Fruit fly (Drosophila melanogaster) whole organism, embryonic: ENCODE measurements around the gene BORCS5.

Source experiments
- B-H1 ChIP-seq: fragments of 200-800 bp; sonication (Bioruptor generic); IDR thresholded peaks from 3 replicates; pipeline ENCODE4 v1.3.6; 2022; ENCODE audit warnings: missing biosample characterization, missing genetic modification characterization
- CG10209 ChIP-seq: fragments of 200-800 bp; sonication (Bioruptor generic); optimal IDR thresholded peaks from 3 replicates; lab custom pipeline; 2017; ENCODE audit warnings: missing biosample characterization, mild to moderate bottlenecking, missing genetic modification characterization, missing genetic modification reagents
- CG10431 ChIP-seq: fragments of 200-800 bp; sonication (Bioruptor generic); optimal IDR thresholded peaks from 3 replicates; lab custom pipeline; 2018; ENCODE audit warnings: missing biosample characterization, mild to moderate bottlenecking, missing genetic modification characterization
- CG10462 ChIP-seq: fragments of 200-800 bp; sonication (Bioruptor generic); optimal IDR thresholded peaks from 2 replicates; lab custom pipeline; 2016; ENCODE audit warnings: missing biosample characterization, missing genetic modification characterization
- CG11504 ChIP-seq: fragments of 200-800 bp; sonication (Bioruptor generic); optimal IDR thresholded peaks from 3 replicates; lab custom pipeline; 2019; ENCODE audit warnings: missing biosample characterization, mild to moderate bottlenecking, missing genetic modification characterization, moderate library complexity
- CG11560 ChIP-seq: fragments of 200-800 bp; sonication (Bioruptor generic); IDR thresholded peaks from 3 replicates; pipeline ENCODE4 v1.3.6; 2022; ENCODE audit warnings: missing biosample characterization, missing genetic modification characterization
- CG1233 ChIP-seq: fragments of 200-800 bp; sonication (Bioruptor generic); optimal IDR thresholded peaks from 4 replicates; lab custom pipeline; 2018; ENCODE audit warnings: missing biosample characterization, mild to moderate bottlenecking, missing genetic modification characterization
- CG13123 ChIP-seq: fragments of 200-800 bp; sonication (Bioruptor generic); optimal IDR thresholded peaks from 2 replicates; lab custom pipeline; 2016; ENCODE audit warnings: missing biosample characterization, missing genetic modification characterization
- CG15601 ChIP-seq: fragments of 200-800 bp; sonication (Bioruptor generic); optimal IDR thresholded peaks from 3 replicates; lab custom pipeline; 2019; ENCODE audit warnings: missing biosample characterization, mild to moderate bottlenecking, missing genetic modification characterization, moderate library complexity
- CG15696 ChIP-seq: fragments of 200-800 bp; sonication (Bioruptor generic); optimal IDR thresholded peaks from 2 replicates; lab custom pipeline; 2019; ENCODE audit warnings: missing biosample characterization, mild to moderate bottlenecking, missing genetic modification characterization, moderate library complexity
- CG1603 ChIP-seq: fragments of 200-800 bp; sonication (Bioruptor generic); optimal IDR thresholded peaks from 2 replicates; lab custom pipeline; 2019; ENCODE audit warnings: missing biosample characterization, mild to moderate bottlenecking, missing genetic modification characterization, moderate library complexity
- CG16815 ChIP-seq: fragments of 200-800 bp; sonication (Bioruptor generic); optimal IDR thresholded peaks from 3 replicates; lab custom pipeline; 2017; ENCODE audit warnings: missing biosample characterization, mild to moderate bottlenecking, missing genetic modification characterization
- CG18011 ChIP-seq: fragments of 200-800 bp; sonication (Bioruptor generic); optimal IDR thresholded peaks from 2 replicates; lab custom pipeline; 2017; ENCODE audit warnings: missing biosample characterization, missing genetic modification characterization, mild to moderate bottlenecking, moderate library complexity, missing genotype
- CG18764 ChIP-seq: fragments of 200-800 bp; sonication (Bioruptor generic); optimal IDR thresholded peaks from 3 replicates; lab custom pipeline; 2016; ENCODE audit warnings: missing biosample characterization, missing genetic modification characterization
- CG30431 ChIP-seq: fragments of 200-800 bp; sonication (Bioruptor generic); optimal IDR thresholded peaks from 2 replicates; lab custom pipeline; 2017; ENCODE audit warnings: missing biosample characterization, missing genetic modification characterization
- CG3726 ChIP-seq: fragments of 200-800 bp; sonication (Bioruptor generic); IDR thresholded peaks from 3 replicates; pipeline ENCODE4, ENCODE4 v1.3.6; 2022; ENCODE audit warnings: missing biosample characterization, missing genetic modification characterization
- CG7372 ChIP-seq: fragments of 200-800 bp; sonication (Bioruptor generic); IDR thresholded peaks from 2 replicates; pipeline ENCODE4 v1.3.6; 2022; ENCODE audit warnings: missing biosample characterization, missing genetic modification characterization
- CG8089 ChIP-seq: fragments of 200-800 bp; sonication (Bioruptor generic); optimal IDR thresholded peaks from 3 replicates; lab custom pipeline; 2016; ENCODE audit warnings: missing biosample characterization, missing genetic modification characterization
- CG9609 ChIP-seq: fragments of 200-800 bp; sonication (Bioruptor generic); optimal IDR thresholded peaks from 3 replicates; lab custom pipeline; 2016; ENCODE audit warnings: missing biosample characterization, missing genetic modification characterization
- CkIIα-i1 ChIP-seq: fragments of 200-800 bp; sonication (Bioruptor generic); IDR thresholded peaks from 2 replicates; pipeline ENCODE4 v1.3.6; 2022; ENCODE audit warnings: missing biosample characterization, missing genetic modification characterization
- Dip2 ChIP-seq: fragments of 200-800 bp; sonication (Bioruptor generic); IDR thresholded peaks from 2 replicates; pipeline ENCODE4 v1.3.6; 2022; ENCODE audit warnings: missing biosample characterization, missing genetic modification characterization
- Doc3 ChIP-seq: fragments of 200-800 bp; sonication (Bioruptor generic); IDR thresholded peaks from 3 replicates; pipeline ENCODE4 v1.3.6; 2022; ENCODE audit warnings: missing biosample characterization, missing genetic modification characterization; ENCODE audit not compliant: partially characterized antibody
- Dp ChIP-seq: fragments of 200-800 bp; sonication (Bioruptor generic); optimal IDR thresholded peaks from 2 replicates; lab custom pipeline; 2018; ENCODE audit warnings: missing biosample characterization, mild to moderate bottlenecking, missing genetic modification characterization, moderate library complexity
- Drgx ChIP-seq: fragments of 200-800 bp; sonication (Bioruptor generic); IDR thresholded peaks from 2 replicates; pipeline ENCODE4 v1.3.6; 2022; ENCODE audit warnings: missing biosample characterization, missing genetic modification characterization
- E2f2 ChIP-seq: fragments of 200-800 bp; sonication (Bioruptor generic); IDR thresholded peaks from 2 replicates; pipeline ENCODE4 v1.3.6; 2022; ENCODE audit warnings: missing biosample characterization, missing genetic modification characterization
- Hr3 ChIP-seq: fragments of 200-800 bp; sonication (Bioruptor generic); optimal IDR thresholded peaks from 3 replicates; lab custom pipeline; 2016; ENCODE audit warnings: missing biosample characterization, missing genetic modification characterization
- Hr39 ChIP-seq: fragments of >200 bp; optimal IDR thresholded peaks from 2 replicates; lab custom pipeline; 2017
- Med ChIP-seq: fragments of 200-800 bp; sonication (Bioruptor generic); peaks from one replicate; lab custom pipeline; 2016; ENCODE audit warnings: missing biosample characterization, missing genetic modification characterization, mild to moderate bottlenecking, inconsistent platforms, moderate library complexity
- Opbp ChIP-seq: fragments of 200-800 bp; sonication (Bioruptor generic); IDR thresholded peaks from 3 replicates; pipeline ENCODE4 v1.3.6; 2022; ENCODE audit warnings: missing biosample characterization, missing genetic modification characterization; ENCODE audit not compliant: partially characterized antibody
- Ravus ChIP-seq: fragments of 200-800 bp; sonication (Bioruptor generic); IDR thresholded peaks from 2 replicates; pipeline ENCODE4 v1.3.6; 2022; ENCODE audit warnings: missing biosample characterization, missing genetic modification characterization
- Rfx ChIP-seq: fragments of 200-800 bp; sonication (Bioruptor generic); IDR thresholded peaks from 2 replicates; pipeline ENCODE4 v1.3.6; 2022; ENCODE audit warnings: missing biosample characterization, missing genetic modification characterization
- Usf ChIP-seq: fragments of 200-800 bp; sonication (Bioruptor generic); optimal IDR thresholded peaks from 2 replicates; lab custom pipeline; 2017; ENCODE audit warnings: missing genotype, missing biosample characterization, missing genetic modification characterization
- btn ChIP-seq: fragments of 200-800 bp; sonication (Bioruptor generic); optimal IDR thresholded peaks from 2 replicates; lab custom pipeline; 2016; ENCODE audit warnings: missing biosample characterization, missing genetic modification characterization
- caup ChIP-seq: fragments of 200-800 bp; sonication (Bioruptor generic); optimal IDR thresholded peaks from 3 replicates; lab custom pipeline; 2017; ENCODE audit warnings: missing biosample characterization, mild to moderate bottlenecking, missing genetic modification characterization, moderate library complexity; ENCODE audit not compliant: severe bottlenecking
- jigr1 ChIP-seq: fragments of 200-800 bp; sonication (Bioruptor generic); IDR thresholded peaks from 3 replicates; pipeline ENCODE4 v1.3.6; 2022; ENCODE audit warnings: missing biosample characterization, missing genetic modification characterization
- jing ChIP-seq: fragments of 200-800 bp; sonication (Bioruptor generic); optimal IDR thresholded peaks from 2 replicates; lab custom pipeline; 2018; ENCODE audit warnings: missing biosample characterization, mild to moderate bottlenecking, missing genetic modification characterization
- mirr ChIP-seq: fragments of 200-800 bp; sonication (Bioruptor generic); optimal IDR thresholded peaks from 3 replicates; lab custom pipeline; 2018; ENCODE audit warnings: missing biosample characterization, mild to moderate bottlenecking, missing genetic modification characterization
- nerfin-2 ChIP-seq: fragments of 200-800 bp; sonication (Bioruptor generic); IDR thresholded peaks from 2 replicates; pipeline ENCODE4 v1.3.6; 2022; ENCODE audit warnings: missing biosample characterization, missing genetic modification characterization; ENCODE audit not compliant: partially characterized antibody
- pnt ChIP-seq: fragments of 200-800 bp; sonication (Bioruptor generic); optimal IDR thresholded peaks from 3 replicates; lab custom pipeline; 2016; ENCODE audit warnings: missing biosample characterization, missing genetic modification characterization
- sd ChIP-seq: fragments of 200-800 bp; sonication (Bioruptor generic); optimal IDR thresholded peaks from 3 replicates; lab custom pipeline; 2018; ENCODE audit warnings: missing biosample characterization, mild to moderate bottlenecking, missing genetic modification characterization, moderate library complexity
- sens ChIP-seq: fragments of 200-800 bp; sonication (Bioruptor generic); peaks from one replicate; lab custom pipeline; 2016; ENCODE audit warnings: missing biosample characterization, missing genetic modification characterization
- so ChIP-seq: fragments of 200-800 bp; sonication (Bioruptor generic); IDR thresholded peaks from 3 replicates; pipeline ENCODE4 v1.3.6; 2022; ENCODE audit warnings: missing biosample characterization, missing genetic modification characterization
- vnd ChIP-seq: fragments of 200-800 bp; sonication (Bioruptor generic); IDR thresholded peaks from 3 replicates; pipeline ENCODE4 v1.3.6; 2022; ENCODE audit warnings: missing biosample characterization, missing genetic modification characterization; ENCODE audit not compliant: partially characterized antibody

The BORCS5 gene

DNA sequence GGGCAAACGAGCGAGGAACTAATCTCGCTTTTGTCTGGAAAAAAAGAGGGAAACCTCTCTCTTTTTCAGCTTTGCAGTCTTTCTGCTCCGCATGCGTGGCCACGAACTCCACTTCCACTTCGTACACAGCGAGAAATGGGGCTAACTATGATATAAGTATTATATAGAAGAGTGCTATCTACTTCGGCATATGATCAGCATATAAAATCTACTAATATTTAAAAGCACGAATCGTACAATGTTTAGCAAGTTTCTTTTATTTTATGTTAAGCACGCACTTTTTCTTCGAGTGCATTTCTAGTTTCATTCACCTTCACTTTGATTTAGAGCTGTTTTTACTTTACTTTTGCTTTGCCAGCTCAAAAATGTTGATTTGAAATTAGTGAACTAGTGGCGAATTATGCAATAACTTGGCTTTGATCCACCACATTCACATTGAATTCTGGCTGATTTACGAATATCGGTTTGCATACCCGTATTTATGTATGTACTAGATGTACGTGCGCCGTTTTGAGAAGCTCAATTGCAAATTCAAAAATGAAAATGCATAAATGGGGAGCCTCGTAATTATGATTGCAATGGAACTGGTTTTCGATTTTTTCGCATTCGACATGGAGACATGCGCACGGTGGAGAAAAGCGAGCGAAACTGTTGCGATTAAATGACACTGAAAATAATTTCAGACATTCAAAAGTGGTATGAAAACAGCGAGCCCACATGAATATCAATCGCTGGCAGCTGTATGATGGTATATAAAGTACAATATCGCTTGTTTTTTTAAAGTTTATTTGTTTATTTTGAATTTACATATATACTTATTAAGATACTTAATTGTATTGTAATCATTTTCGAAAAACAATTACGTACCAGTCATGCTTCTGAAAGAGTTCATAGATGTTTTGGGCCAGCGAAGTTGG is 14.8 kb downstream of the BORCS5 start (continued):
- TF ChIP-seq Doc3 (GFP tag; lab: Robert Waterston, UW) = no peak

DNA sequence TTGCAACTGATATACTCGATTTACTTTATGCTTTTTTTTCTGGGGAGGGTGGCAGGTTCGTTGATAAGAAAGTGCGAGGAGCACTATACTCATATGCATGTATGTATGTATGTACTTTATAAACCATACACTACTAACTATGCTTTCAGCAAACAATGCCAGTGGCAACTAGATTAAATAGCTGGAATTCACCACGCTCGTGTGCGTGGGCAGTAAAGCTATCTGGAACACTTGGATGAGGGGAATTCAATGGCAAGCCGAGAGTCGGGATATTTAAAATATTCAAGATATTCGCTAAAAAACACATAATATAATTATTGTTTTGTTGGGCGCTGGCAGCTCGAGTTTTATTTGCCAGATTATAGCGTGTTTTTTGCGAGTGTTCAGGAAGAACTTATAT is 15.7 kb downstream of the BORCS5 start:
- TF ChIP-seq CG3726 (no peak), sd (peak; percentile 16), Med (GFP tag; lab: Kevin White, UChicago) (peak; percentile 58), Dp (GFP tag; lab: Kevin White, UChicago) (peak; percentile 12), E2f2 (GFP tag; lab: Robert Waterston, UW) (peak; percentile 40), Drgx (GFP tag; lab: Robert Waterston, UW) (peak; percentile 39; the same call in 1 of the 2 replicates), nerfin-2 (GFP tag; lab: Robert Waterston, UW) (no peak), mirr (GFP tag; lab: Kevin White, UChicago) (peak; percentile 4)

DNA sequence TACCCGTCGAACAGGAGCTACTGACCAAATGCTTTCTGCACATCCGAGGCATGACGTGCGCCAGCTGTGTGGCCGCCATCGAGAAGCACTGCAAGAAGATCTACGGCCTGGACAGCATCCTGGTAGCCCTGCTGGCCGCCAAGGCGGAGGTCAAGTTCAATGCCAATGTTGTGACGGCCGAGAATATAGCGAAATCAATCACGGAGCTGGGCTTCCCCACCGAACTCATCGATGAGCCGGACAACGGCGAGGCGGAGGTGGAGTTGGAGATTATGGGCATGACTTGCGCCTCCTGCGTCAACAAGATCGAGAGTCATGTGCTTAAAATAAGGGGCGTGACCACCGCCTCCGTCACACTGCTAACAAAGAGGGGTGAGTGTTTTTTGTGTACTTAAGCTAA is 16.6 kb downstream of the BORCS5 start:
- TF ChIP-seq CG7372 (GFP tag; lab: Robert Waterston, UW) (no peak), sens (peak; percentile 20), CG8089 (GFP tag; lab: Kevin White, UChicago) (no peak), CG10209 (GFP tag; lab: Kevin White, UChicago) (no peak), jigr1 (GFP tag; lab: Robert Waterston, UW) (no peak), CG18011 (no peak)

DNA sequence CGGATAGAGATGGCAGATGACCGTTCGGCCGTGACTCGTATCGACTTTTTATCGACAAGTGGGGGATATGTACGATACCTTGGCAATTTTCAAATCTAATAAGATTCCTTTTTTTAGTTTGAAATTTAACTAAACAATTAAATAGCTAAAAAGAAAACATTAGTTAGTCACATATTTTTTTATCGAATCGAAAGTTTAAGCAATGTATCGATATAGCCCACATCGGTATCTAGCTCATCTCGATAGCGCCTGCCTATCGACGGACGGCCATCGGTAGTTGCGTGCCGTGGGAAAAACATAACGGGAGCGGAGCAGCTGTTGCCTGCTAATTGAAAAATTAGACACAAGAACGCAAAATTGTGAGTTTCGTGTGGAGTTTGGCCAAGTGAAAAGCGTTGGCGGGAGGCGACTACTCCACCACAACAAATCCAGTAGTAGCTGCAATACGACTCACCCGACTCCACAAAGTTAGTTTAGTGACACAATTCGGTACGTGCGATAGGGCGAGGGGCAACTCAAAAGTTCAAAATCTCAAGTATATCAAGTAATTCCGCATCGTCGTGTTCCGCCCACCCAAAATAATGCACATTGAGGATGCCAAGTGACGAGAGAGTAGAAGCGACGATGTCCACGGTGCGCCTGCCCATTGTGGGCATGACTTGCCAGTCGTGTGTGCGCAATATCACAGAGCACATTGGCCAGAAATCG is 17.7 kb downstream of the BORCS5 start, which contains the start of the genes CG10347 and ATP7:
CG10347 (minus strand) TSS at position 174 of the 708 bp plus-strand sequence.
ATP7 (plus strand) TSS at position 265 of the 708 bp plus-strand sequence.
- TF ChIP-seq Usf (GFP tag; lab: Kevin White, UChicago) (no peak), so (no peak), CG30431 (GFP tag; lab: Kevin White, UChicago) (no peak), CG11560 (tag; lab: Robert Waterston, UW) (no peak), CG13123 (GFP tag; lab: Kevin White, UChicago) (no peak), Ravus (GFP tag; lab: Robert Waterston, UW) (no peak), caup (GFP tag; lab: Kevin White, UChicago) (no peak), CG10431 (GFP tag; lab: Kevin White, UChicago) (no peak), Hr3 (GFP tag; lab: Kevin White, UChicago) (peak; percentile 17), jing (GFP tag; lab: Kevin White, UChicago) (no peak), CG16815 (GFP tag; lab: Kevin White, UChicago) (no peak), CkIIα-i1 (GFP tag; lab: Robert Waterston, UW) (no peak), pnt (peak; percentile 17), CG15601 (tag; lab: Kevin White, UChicago) (no peak), CG10462 (peak; percentile 43), CG9609 (GFP tag; lab: Kevin White, UChicago) (no peak), Opbp (peak; percentile 85), B-H1 (GFP tag; lab: Robert Waterston, UW) (no peak), Rfx (peak; percentile 21; the same call in 1 of the 2 replicates), Hr39 (no peak), CG18764 (GFP tag; lab: Kevin White, UChicago) (no peak), vnd (peak; percentile 85), CG15696 (tag; lab: Kevin White, UChicago) (peak; percentile 1), CG11504 (tag; lab: Kevin White, UChicago) (peak; percentile 21), CG10209 (GFP tag; lab: Kevin White, UChicago) (no peak), CG1233 (no peak), CG1603 (tag; lab: Kevin White, UChicago) (peak; percentile 46), btn (GFP tag; lab: Kevin White, UChicago) (no peak), Dip2 (GFP tag; lab: Robert Waterston, UW) (no peak)
